Worm (Caenorhabditis elegans): ENCODE data around the gene Y49F6B.20.

- TF ChIP-seq ceh-43 (GFP tag; optimal IDR thresholded peaks at IDR 0.05) (no peak), pha-4 (tag; optimal IDR thresholded peaks at IDR 0.05) (no peak)
Observed at ce11 chrII:3504717-3505116, 34.3 kb upstream of the Y49F6B.20 start, which contains the start of gene cyh-1.
